Fruit fly (Drosophila melanogaster): ENCODE data around the gene CG14275.

The CG14275 gene

dm6 chr2L:8279400-8280065 is 47.7 kb upstream of the CG14275 start (continued):
- TF ChIP-seq tap (tag; optimal IDR thresholded peaks at IDR 0.05) (peak; percentile 46), BtbVII (GFP tag; optimal IDR thresholded peaks at IDR 0.05) (peak; percentile 4), CG8089 (GFP tag; optimal IDR thresholded peaks at IDR 0.05) (peak; percentile 50), croc (GFP tag; conservative IDR thresholded peaks at IDR 0.05) (peak; percentile 76), eyg (GFP tag; optimal IDR thresholded peaks at IDR 0.05) (no peak), CG34224 (GFP tag; IDR thresholded peaks at IDR 0.05; ENCODE audit: partially characterized antibody) (no peak), HLH4C (GFP tag; IDR thresholded peaks at IDR 0.05; ENCODE audit: partially characterized antibody) (no peak), fd3F (GFP tag; optimal IDR thresholded peaks at IDR 0.05) (no peak), zfh2 (GFP tag; optimal IDR thresholded peaks at IDR 0.05) (no peak), Ssrp (tag; optimal IDR thresholded peaks at IDR 0.05) (peak; percentile 75), ttk (GFP tag; IDR thresholded peaks at IDR 0.05) (0 out of 2 replicates have a peak, but pooled peaks have one; percentile 15), CG4424 (GFP tag; optimal IDR thresholded peaks at IDR 0.05) (peak; percentile 76), dmrt99B (tag; optimal IDR thresholded peaks at IDR 0.05) (peak; percentile 59), HmgD (GFP tag; optimal IDR thresholded peaks at IDR 0.05) (no peak), seq (GFP tag; IDR thresholded peaks at IDR 0.05) (no peak), CG2875 (GFP tag; optimal IDR thresholded peaks at IDR 0.05) (peak; percentile 58), Deaf1 (tag; optimal IDR thresholded peaks at IDR 0.05) (no peak), CG16779 (GFP tag; IDR thresholded peaks at IDR 0.05) (no peak), eve (GFP tag; optimal IDR thresholded peaks at IDR 0.05) (peak in 1 of 2 experiments; percentile 58), CG12659 (GFP tag; optimal IDR thresholded peaks at IDR 0.05) (peak; percentile 4), CG5180 (GFP tag; optimal IDR thresholded peaks at IDR 0.05) (no peak), pum (GFP tag; optimal IDR thresholded peaks at IDR 0.05) (peak; percentile 71), schlank (tag; optimal IDR thresholded peaks at IDR 0.05) (no peak), CoRest (tag; optimal IDR thresholded peaks at IDR 0.05) (peak; percentile 56), nmo (GFP tag; optimal IDR thresholded peaks at IDR 0.05) (peak; percentile 84), CG43689 (GFP tag; IDR thresholded peaks at IDR 0.05) (no peak), CG18599 (GFP tag; optimal IDR thresholded peaks at IDR 0.05) (peak; percentile 20), CG33557 (GFP tag; optimal IDR thresholded peaks at IDR 0.05) (peak; percentile 88), fd102C (GFP tag; optimal IDR thresholded peaks at IDR 0.05) (peak; percentile 22), inv (GFP tag; IDR thresholded peaks at IDR 0.05; ENCODE audit: partially characterized antibody) (no peak), CG34376 (GFP tag; optimal IDR thresholded peaks at IDR 0.05) (no peak), CHES-1-like (GFP tag; optimal IDR thresholded peaks at IDR 0.05) (peak; percentile 27), CG6791 (GFP tag; IDR thresholded peaks at IDR 0.05; ENCODE audit: partially characterized antibody) (no peak), CG12219 (GFP tag; optimal IDR thresholded peaks at IDR 0.05) (peak; percentile 51), br (optimal IDR thresholded peaks at IDR 0.05) (no peak), fu2 (GFP tag; optimal IDR thresholded peaks at IDR 0.05) (no peak)

dm6 chr2L:8280225-8280624 is 47.0 kb upstream of the CG14275 start:
- TF ChIP-seq Ets97D (GFP tag; optimal IDR thresholded peaks at IDR 0.05) (no peak), tgo (GFP tag; IDR thresholded peaks at IDR 0.05) (0 out of 3 replicates have a peak, but pooled peaks have one; percentile 5), CG6175 (GFP tag; IDR thresholded peaks at IDR 0.05) (0 out of 3 replicates have a peak, but pooled peaks have one; percentile 26), CG4360 (GFP tag; IDR thresholded peaks at IDR 0.05) (peak; percentile 93), Deaf1 (tag; optimal IDR thresholded peaks at IDR 0.05) (peak; percentile 84), chm (GFP tag; IDR thresholded peaks at IDR 0.05) (0 out of 2 replicates have a peak, but pooled peaks have one; percentile 11), Hsf (GFP tag; optimal IDR thresholded peaks at IDR 0.05) (no peak), abd-A (tag; optimal IDR thresholded peaks at IDR 0.05) (peak; percentile 2), ewg (GFP tag; optimal IDR thresholded peaks at IDR 0.05) (no peak), Drgx (GFP tag; IDR thresholded peaks at IDR 0.05) (0 out of 2 replicates have a peak, but pooled peaks have one; percentile 5), CG17568 (GFP tag; optimal IDR thresholded peaks at IDR 0.05) (no peak), cwo (GFP tag; optimal IDR thresholded peaks at IDR 0.05) (peak; percentile 60), CG13287 (GFP tag; IDR thresholded peaks at IDR 0.05; ENCODE audit: partially characterized antibody) (peak; percentile 15; the same call in 1 of the 2 replicates), Trl (optimal IDR thresholded peaks at IDR 0.05) (peak; percentile 5 to 6), Trl (GFP tag; optimal IDR thresholded peaks at IDR 0.05) (no peak)

All from whole organism, embryonic.